Fruit fly (Drosophila melanogaster) whole organism, embryonic: Measurements from ENCODE around the gene tsh.

Experiments used
- Aef1 ChIP-seq: fragments of 200-800 bp; sonication (Bioruptor generic); IDR thresholded peaks from 3 replicates; pipeline ENCODE4 v1.3.6; 2022; ENCODE audit warnings: missing biosample characterization, missing genetic modification characterization
- B-H2 ChIP-seq: fragments of 200-800 bp; sonication (Bioruptor generic); optimal IDR thresholded peaks from 2 replicates; lab custom pipeline; 2018; ENCODE audit warnings: missing biosample characterization, mild to moderate bottlenecking, missing genetic modification characterization
- CG10209 ChIP-seq: fragments of 200-800 bp; sonication (Bioruptor generic); optimal IDR thresholded peaks from 3 replicates; lab custom pipeline; 2017; ENCODE audit warnings: missing biosample characterization, mild to moderate bottlenecking, missing genetic modification characterization, missing genetic modification reagents
- CG10267 ChIP-seq: fragments of 200-800 bp; sonication (Bioruptor generic); optimal IDR thresholded peaks from 2 replicates; lab custom pipeline; 2018; ENCODE audit warnings: missing biosample characterization, mild to moderate bottlenecking, missing genetic modification characterization, moderate library complexity
- CG13624 ChIP-seq: fragments of 200-800 bp; sonication (Bioruptor generic); optimal IDR thresholded peaks from 2 replicates; lab custom pipeline; 2016; ENCODE audit warnings: missing biosample characterization, missing genetic modification characterization
- CG15479 ChIP-seq: fragments of 200-800 bp; sonication (Bioruptor generic); optimal IDR thresholded peaks from 3 replicates; lab custom pipeline; 2019; ENCODE audit warnings: missing biosample characterization, mild to moderate bottlenecking, missing genetic modification characterization, moderate library complexity
- CG18599 ChIP-seq: fragments of 200-800 bp; sonication (Bioruptor generic); optimal IDR thresholded peaks from 3 replicates; lab custom pipeline; 2017; ENCODE audit warnings: missing biosample characterization, missing genetic modification characterization, mild to moderate bottlenecking, moderate library complexity, missing genetic modification reagents
- CG2199 ChIP-seq: fragments of 200-800 bp; sonication (Bioruptor generic); IDR thresholded peaks from 3 replicates; pipeline ENCODE4 v1.3.6; 2022; ENCODE audit warnings: missing biosample characterization, missing genetic modification characterization
- CG30431 ChIP-seq: fragments of 200-800 bp; sonication (Bioruptor generic); optimal IDR thresholded peaks from 2 replicates; lab custom pipeline; 2017; ENCODE audit warnings: missing biosample characterization, missing genetic modification characterization
- CG4617 ChIP-seq: fragments of 200-800 bp; sonication (Bioruptor generic); optimal IDR thresholded peaks from 3 replicates; lab custom pipeline; 2016; ENCODE audit warnings: missing biosample characterization, missing genetic modification characterization, borderline replicate concordance
- CG6175 ChIP-seq: fragments of 200-800 bp; sonication (Bioruptor generic); IDR thresholded peaks from 3 replicates; pipeline ENCODE4 v1.3.6; 2022; ENCODE audit warnings: missing biosample characterization, missing genetic modification characterization
- CG9932 ChIP-seq: fragments of 200-800 bp; sonication (Bioruptor generic); IDR thresholded peaks from 2 replicates; pipeline ENCODE4 v1.3.6; 2022; ENCODE audit warnings: missing biosample characterization, missing genetic modification characterization
- CTCF ChIP-seq: fragments of 200-800 bp; sonication (Bioruptor generic); optimal IDR thresholded peaks from 2 replicates; lab custom pipeline; 2017; ENCODE audit warnings: missing biosample characterization, mild to moderate bottlenecking, missing genetic modification characterization, moderate library complexity
- D ChIP-seq, 2 experiments: fragments of 200-800 bp in 1 of 2; fragments of >200 bp in 1 of 2; sonication (Bioruptor generic) in 1 of 2; optimal IDR thresholded peaks; 2 replicates in 1 of 2; 3 replicates in 1 of 2; lab custom pipeline; 2017; ENCODE audit warnings: mild to moderate bottlenecking in 1 of 2, missing biosample characterization in 1 of 2, missing genetic modification characterization in 1 of 2, missing genetic modification reagents in 1 of 2
- ERR ChIP-seq: fragments of 200-800 bp; sonication (Bioruptor generic); optimal IDR thresholded peaks from 2 replicates; lab custom pipeline; 2016; ENCODE audit warnings: missing biosample characterization, missing genetic modification characterization
- Fer1 ChIP-seq: fragments of 200-800 bp; sonication (Bioruptor generic); optimal IDR thresholded peaks from 2 replicates; lab custom pipeline; 2017; ENCODE audit warnings: missing biosample characterization, mild to moderate bottlenecking, missing genetic modification characterization
- Kr ChIP-seq: fragments of 200-800 bp; sonication (Bioruptor generic); optimal IDR thresholded peaks from 2 replicates; lab custom pipeline; 2017; ENCODE audit warnings: missing biosample characterization, mild to moderate bottlenecking, missing genetic modification characterization
- NFAT ChIP-seq: fragments of 200-800 bp; sonication (Bioruptor generic); IDR thresholded peaks from 2 replicates; pipeline ENCODE4 v1.3.6; 2022; ENCODE audit warnings: missing biosample characterization, missing genetic modification characterization
- NK7.1 ChIP-seq: fragments of 200-800 bp; sonication (Bioruptor generic); optimal IDR thresholded peaks from 3 replicates; lab custom pipeline; 2016; ENCODE audit warnings: missing biosample characterization, missing genetic modification characterization
- Six4 ChIP-seq: fragments of 200-800 bp; sonication (Bioruptor generic); optimal IDR thresholded peaks from 2 replicates; lab custom pipeline; 2016; ENCODE audit warnings: missing biosample characterization, missing genetic modification characterization
- TFAM ChIP-seq: fragments of 200-800 bp; sonication (Bioruptor generic); optimal IDR thresholded peaks from 2 replicates; lab custom pipeline; 2017; ENCODE audit warnings: missing biosample characterization, missing genetic modification characterization, inconsistent platforms
- Vsx1 ChIP-seq: fragments of 200-800 bp; sonication (Bioruptor generic); optimal IDR thresholded peaks from 2 replicates; lab custom pipeline; 2017; ENCODE audit warnings: missing biosample characterization, mild to moderate bottlenecking, missing genetic modification characterization, missing genetic modification reagents
- ap ChIP-seq: fragments of 200-800 bp; sonication (Bioruptor generic); IDR thresholded peaks from 2 replicates; pipeline ENCODE4 v1.3.6; 2022; ENCODE audit warnings: missing biosample characterization, missing genetic modification characterization
- ara ChIP-seq: fragments of 200-800 bp; sonication (Bioruptor generic); IDR thresholded peaks from 2 replicates; pipeline ENCODE4 v1.3.6; 2022; ENCODE audit warnings: missing biosample characterization, missing genetic modification characterization
- btn ChIP-seq: fragments of 200-800 bp; sonication (Bioruptor generic); optimal IDR thresholded peaks from 2 replicates; lab custom pipeline; 2016; ENCODE audit warnings: missing biosample characterization, missing genetic modification characterization
- cad ChIP-seq: fragments of >200 bp; optimal IDR thresholded peaks from 2 replicates; lab custom pipeline; 2017; ENCODE audit warnings: missing biosample characterization, missing genetic modification characterization
- cas ChIP-seq: fragments of 200-800 bp; sonication (Bioruptor generic); IDR thresholded peaks from 2 replicates; pipeline ENCODE4 v1.3.6; 2022; ENCODE audit warnings: missing biosample characterization, missing genetic modification characterization
- crol ChIP-seq: fragments of 200-800 bp; sonication (Bioruptor generic); IDR thresholded peaks from 2 replicates; pipeline ENCODE4 v1.3.6; 2022; ENCODE audit warnings: missing biosample characterization, missing genetic modification characterization
- dm ChIP-seq: fragments of 200-800 bp; sonication (Bioruptor generic); optimal IDR thresholded peaks from 3 replicates; lab custom pipeline; 2016; ENCODE audit warnings: missing biosample characterization, missing genetic modification characterization
- dmrt99B ChIP-seq: fragments of 200-800 bp; sonication (Bioruptor generic); optimal IDR thresholded peaks from 2 replicates; lab custom pipeline; 2018; ENCODE audit warnings: missing biosample characterization, mild to moderate bottlenecking, missing genetic modification characterization, moderate library complexity
- dysf ChIP-seq: fragments of 200-800 bp; sonication (Bioruptor generic); IDR thresholded peaks from 3 replicates; pipeline ENCODE4 v1.3.6; 2022; ENCODE audit warnings: missing biosample characterization, missing genetic modification characterization
- esg ChIP-seq: fragments of 200-800 bp; sonication (Bioruptor generic); conservative IDR thresholded peaks from 2 replicates; pipeline ENCODE4 v1.3.6; 2022; ENCODE audit warnings: missing biosample characterization, missing genetic modification characterization
- eve ChIP-seq, 2 experiments: fragments of >200 bp; optimal IDR thresholded peaks; 2 replicates each; lab custom pipeline; 2017; ENCODE audit warnings: missing biosample characterization in 2 of 2, missing genetic modification characterization in 2 of 2
- ewg ChIP-seq: fragments of 200-800 bp; sonication (Bioruptor generic); optimal IDR thresholded peaks from 3 replicates; lab custom pipeline; 2017; ENCODE audit warnings: mild to moderate bottlenecking, missing biosample characterization, missing genetic modification reagents, missing genetic modification characterization
- jigr1 ChIP-seq: fragments of 200-800 bp; sonication (Bioruptor generic); IDR thresholded peaks from 3 replicates; pipeline ENCODE4 v1.3.6; 2022; ENCODE audit warnings: missing biosample characterization, missing genetic modification characterization
- ken ChIP-seq: fragments of 200-800 bp; sonication (Bioruptor generic); IDR thresholded peaks from 3 replicates; pipeline ENCODE4 v1.3.6; 2022; ENCODE audit warnings: missing biosample characterization, missing genetic modification characterization
- lov ChIP-seq, 2 experiments: fragments of 200-800 bp in 1 of 2; fragments of >200 bp in 1 of 2; sonication (Bioruptor generic) in 1 of 2; IDR thresholded peaks in 1 of 2; optimal IDR thresholded peaks in 1 of 2; 2 replicates in 1 of 2; 3 replicates in 1 of 2; pipeline versions ENCODE4 v1.3.6 to Lab custom; 2017 to 2022; ENCODE audit warnings: missing biosample characterization in 1 of 2, missing genetic modification characterization in 1 of 2
- nau ChIP-seq: fragments of 200-800 bp; sonication (Bioruptor generic); optimal IDR thresholded peaks from 3 replicates; lab custom pipeline; 2017; ENCODE audit warnings: missing biosample characterization, mild to moderate bottlenecking, missing genetic modification characterization, missing genetic modification reagents
- pb ChIP-seq: fragments of 200-800 bp; sonication (Bioruptor generic); optimal IDR thresholded peaks from 3 replicates; lab custom pipeline; 2016; ENCODE audit warnings: missing biosample characterization, missing genetic modification characterization
- pho ChIP-seq: fragments of 200-800 bp; sonication (Bioruptor generic); optimal IDR thresholded peaks from 2 replicates; lab custom pipeline; 2016; ENCODE audit warnings: missing biosample characterization, missing genetic modification characterization
- pros ChIP-seq: fragments of 200-800 bp; sonication (Bioruptor generic); optimal IDR thresholded peaks from 3 replicates; lab custom pipeline; 2019; ENCODE audit warnings: missing biosample characterization, mild to moderate bottlenecking, missing genetic modification characterization, moderate library complexity
- slp2 ChIP-seq: fragments of 200-800 bp; sonication (Bioruptor generic); optimal IDR thresholded peaks from 2 replicates; lab custom pipeline; 2016; ENCODE audit warnings: missing biosample characterization, missing genetic modification characterization
- sna ChIP-seq: fragments of 200-800 bp; sonication (Bioruptor generic); IDR thresholded peaks from 2 replicates; pipeline ENCODE4 v1.3.6; 2022; ENCODE audit warnings: missing biosample characterization, missing genetic modification characterization; ENCODE audit not compliant: partially characterized antibody
- tgo ChIP-seq: fragments of 200-800 bp; sonication (Bioruptor generic); IDR thresholded peaks from 3 replicates; pipeline ENCODE4 v1.3.6; 2022; ENCODE audit warnings: missing biosample characterization, missing genetic modification characterization
- tna ChIP-seq: fragments of 200-800 bp; sonication (Bioruptor generic); IDR thresholded peaks from 2 replicates; pipeline ENCODE4 v1.3.6; 2022; ENCODE audit warnings: missing biosample characterization, missing genetic modification characterization; ENCODE audit not compliant: partially characterized antibody
- yki ChIP-seq: fragments of >200 bp; optimal IDR thresholded peaks from 3 replicates; lab custom pipeline; 2018
- zen ChIP-seq: fragments of 200-800 bp; sonication (Bioruptor generic); optimal IDR thresholded peaks from 3 replicates; lab custom pipeline; 2018; ENCODE audit warnings: missing biosample characterization, mild to moderate bottlenecking, missing genetic modification characterization, moderate library complexity
- zen2 ChIP-seq: fragments of 200-800 bp; sonication (Bioruptor generic); IDR thresholded peaks from 3 replicates; pipeline ENCODE4 v1.3.6; 2022; ENCODE audit warnings: missing biosample characterization, missing genetic modification characterization; ENCODE audit not compliant: partially characterized antibody
- zfh2 ChIP-seq: fragments of 200-800 bp; sonication (Bioruptor generic); optimal IDR thresholded peaks from 2 replicates; lab custom pipeline; 2016; ENCODE audit warnings: missing biosample characterization, missing genetic modification characterization

tsh gene

DNA sequence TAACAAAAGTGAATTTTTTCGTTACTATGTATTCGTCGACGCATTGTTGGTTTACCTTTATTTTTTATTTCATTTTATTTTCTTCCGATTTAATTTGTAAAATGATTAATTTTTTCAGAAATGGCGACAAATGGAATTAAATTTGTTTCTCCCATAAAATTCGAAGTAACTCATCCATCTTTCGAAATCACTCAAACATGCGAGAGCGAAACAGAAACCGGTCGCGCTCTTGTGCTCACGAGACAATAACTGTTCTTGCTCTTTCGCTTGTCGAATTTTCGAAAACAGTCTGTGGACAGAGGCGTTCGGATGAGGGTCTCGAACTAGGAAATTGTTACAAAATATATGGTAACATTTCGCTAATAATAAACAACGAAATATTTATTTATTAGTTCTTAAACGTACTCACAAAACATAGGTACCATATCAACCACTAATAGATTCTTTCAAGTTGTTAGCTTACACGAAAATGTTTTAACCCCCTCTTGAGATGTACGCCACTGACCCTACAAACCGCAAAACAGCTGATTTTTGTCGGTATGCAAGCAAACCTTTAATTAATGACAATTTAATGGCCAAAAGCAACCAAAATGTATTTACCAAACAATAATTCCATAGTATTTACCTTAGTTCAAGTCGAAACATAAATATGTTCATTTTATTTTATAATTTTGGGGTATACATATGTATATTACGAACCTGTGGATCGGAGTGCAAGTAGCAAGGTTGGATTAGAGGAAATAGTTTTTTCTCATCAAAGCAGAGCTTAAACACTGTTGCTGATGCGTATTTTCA, 33.6 kb upstream of the tsh start (continued):
- peak; percentile 90 for TF ChIP-seq dm (GFP tag; lab: Kevin White, UChicago)
- TF ChIP-seq CG2199 (GFP tag; lab: Robert Waterston, UW), result peak; percentile 85
- peak; percentile 27 for TF ChIP-seq yki (lab: Kevin White, UChicago)
- peak; percentile 66 for TF ChIP-seq crol (GFP tag; lab: Robert Waterston, UW)
- TF ChIP-seq ap (GFP tag; lab: Robert Waterston, UW), result peak; percentile 95
- 0 out of 2 replicates have a peak, but pooled peaks have one; percentile 21 for TF ChIP-seq sna
- peak; percentile 94 for TF ChIP-seq pb (GFP tag; lab: Kevin White, UChicago)
- TF ChIP-seq B-H2 (GFP tag; lab: Kevin White, UChicago), result peak; percentile 98
- no peak; the same call in 1 of the 3 replicates for TF ChIP-seq CG6175
- no peak for TF ChIP-seq cad (GFP tag; lab: Kevin White, UChicago)
- TF ChIP-seq zen2 (GFP tag; lab: Robert Waterston, UW), result no peak
- peak; percentile 87 for TF ChIP-seq pros
- peak; percentile 96 for TF ChIP-seq esg
- TF ChIP-seq dmrt99B (tag; lab: Kevin White, UChicago), result peak; percentile 98
- TF ChIP-seq D (optimal IDR thresholded peaks at IDR 0.05; lab: Kevin White, UChicago), result no peak
- peak; percentile 95 for TF ChIP-seq D (GFP tag; optimal IDR thresholded peaks at IDR 0.05; lab: Kevin White, UChicago)
- TF ChIP-seq zfh2 (GFP tag; lab: Kevin White, UChicago), result peak; percentile 97
- TF ChIP-seq CTCF (GFP tag; lab: Kevin White, UChicago), result peak; percentile 65
- peak; percentile 90 for TF ChIP-seq Vsx1 (GFP tag; lab: Kevin White, UChicago)
- peak; percentile 96 for TF ChIP-seq pho (GFP tag; lab: Kevin White, UChicago)
- TF ChIP-seq zen (tag; lab: Kevin White, UChicago), result peak; percentile 98
- peak; percentile 97 for TF ChIP-seq Six4
- TF ChIP-seq CG15479 (GFP tag; lab: Kevin White, UChicago), result peak; percentile 35
- TF ChIP-seq CG10209 (GFP tag; lab: Kevin White, UChicago), result peak; percentile 96
- TF ChIP-seq ewg (GFP tag; lab: Kevin White, UChicago), result peak; percentile 94
- TF ChIP-seq nau (GFP tag; lab: Kevin White, UChicago), result peak; percentile 94
- peak; percentile 96 for TF ChIP-seq slp2 (GFP tag; lab: Kevin White, UChicago)
- peak; percentile 77 for TF ChIP-seq Kr (GFP tag; lab: Kevin White, UChicago)
- peak; percentile 91 for TF ChIP-seq jigr1
- peak; percentile 98 for TF ChIP-seq ara (GFP tag; lab: Robert Waterston, UW)
- peak; percentile 98 for TF ChIP-seq CG9932 (GFP tag; lab: Robert Waterston, UW)
- TF ChIP-seq cas (GFP tag; lab: Robert Waterston, UW), result peak; percentile 94
- TF ChIP-seq Aef1 (GFP tag; lab: Robert Waterston, UW), result peak; percentile 96
- TF ChIP-seq btn (GFP tag; lab: Kevin White, UChicago), result peak; percentile 88
- TF ChIP-seq lov (optimal IDR thresholded peaks at IDR 0.05; lab: Kevin White, UChicago), result no peak
- peak; percentile 96 for TF ChIP-seq lov (GFP tag; IDR thresholded peaks at IDR 0.05; lab: Robert Waterston, UW)
- TF ChIP-seq tna (GFP tag; lab: Robert Waterston, UW), result no peak
- peak; percentile 97 for TF ChIP-seq tgo (GFP tag; lab: Robert Waterston, UW)
- TF ChIP-seq CG10267 (tag; lab: Kevin White, UChicago), result peak; percentile 93
- peak; percentile 97 for TF ChIP-seq ken (GFP tag; lab: Robert Waterston, UW)
- TF ChIP-seq CG18599 (GFP tag; lab: Kevin White, UChicago), result peak; percentile 98
- peak; percentile 98 for TF ChIP-seq dysf (GFP tag; lab: Robert Waterston, UW)
- TF ChIP-seq ERR (GFP tag; lab: Kevin White, UChicago), result peak; percentile 93
- TF ChIP-seq TFAM, result peak; percentile 88
- TF ChIP-seq CG13624 (GFP tag; lab: Kevin White, UChicago), result peak; percentile 98
- peak; percentile 96 for TF ChIP-seq NFAT (GFP tag; lab: Robert Waterston, UW)
- TF ChIP-seq CG30431 (GFP tag; lab: Kevin White, UChicago), result peak; percentile 96
- TF ChIP-seq eve (GFP tag; optimal IDR thresholded peaks at IDR 0.05; lab: Kevin White, UChicago), result peak in 1 of 2 experiments; percentile 98
- TF ChIP-seq NK7.1 (GFP tag; lab: Kevin White, UChicago), result peak; percentile 93
- TF ChIP-seq Fer1 (GFP tag; lab: Kevin White, UChicago), result peak; percentile 98
- TF ChIP-seq CG4617 (GFP tag; lab: Kevin White, UChicago), result peak; percentile 93
